Fruit fly (Drosophila melanogaster) whole organism, wandering third instar larva: ENCODE measurements around the gene CG11584.
A peak's percentile ranks its signal among the peaks of the same experiment; 100 is the strongest.

Source experiments
- CG32264 ChIP-seq: fragments of 200-800 bp; sonication (Bioruptor generic); optimal IDR thresholded peaks from 2 replicates; lab custom pipeline; 2016; ENCODE audit warnings: missing biosample characterization, missing genetic modification characterization
- CG9705 ChIP-seq: fragments of 200-800 bp; sonication (Bioruptor generic); optimal IDR thresholded peaks from 2 replicates; lab custom pipeline; 2018; ENCODE audit warnings: missing biosample characterization, mild to moderate bottlenecking, missing genetic modification characterization
- CrebA ChIP-seq: fragments of 200-800 bp; sonication (Bioruptor generic); optimal IDR thresholded peaks from 2 replicates; lab custom pipeline; 2016; ENCODE audit warnings: missing biosample characterization, mild to moderate bottlenecking, missing genetic modification characterization, borderline replicate concordance
- Dfd ChIP-seq: fragments of >200 bp; optimal IDR thresholded peaks from 2 replicates; lab custom pipeline; 2017; ENCODE audit warnings: missing biosample characterization, missing genetic modification characterization
- GATAd ChIP-seq: sonication (Bioruptor generic); optimal IDR thresholded peaks from 2 replicates; lab custom pipeline; 2016; ENCODE audit warnings: missing biosample characterization, missing genetic modification characterization
- HLH106 ChIP-seq: fragments of 200-800 bp; optimal IDR thresholded peaks from 3 replicates; lab custom pipeline; 2019; ENCODE audit warnings: missing biosample characterization, mild to moderate bottlenecking, missing genetic modification characterization, moderate library complexity
- Hnf4 ChIP-seq: fragments of 200-800 bp; sonication (Bioruptor generic); optimal IDR thresholded peaks from 2 replicates; lab custom pipeline; 2016; ENCODE audit warnings: missing biosample characterization, mild to moderate bottlenecking, missing genetic modification characterization
- Hr83 ChIP-seq: fragments of 200-300 bp; sonication (Bioruptor generic); optimal IDR thresholded peaks from 2 replicates; lab custom pipeline; 2016; ENCODE audit warnings: missing biosample characterization, mild to moderate bottlenecking, missing genetic modification characterization, moderate library complexity; ENCODE audit not compliant: poor library complexity, severe bottlenecking
- Jra ChIP-seq: sonication (Bioruptor generic); optimal IDR thresholded peaks from 2 replicates; lab custom pipeline; 2016; ENCODE audit warnings: missing biosample characterization, missing genetic modification characterization
- Mio ChIP-seq: sonication (Bioruptor generic); optimal IDR thresholded peaks from 2 replicates; lab custom pipeline; 2016; ENCODE audit warnings: missing biosample characterization, missing genetic modification characterization
- Myc ChIP-seq: fragments of >200 bp; optimal IDR thresholded peaks from 2 replicates; lab custom pipeline; 2017
- N ChIP-seq: fragments of >200 bp; optimal IDR thresholded peaks from 2 replicates; lab custom pipeline; 2018; ENCODE audit warnings: missing biosample characterization, missing external identifiers, missing genetic modification characterization
- OdsH ChIP-seq: fragments of 200-800 bp; sonication (Bioruptor generic); optimal IDR thresholded peaks from 2 replicates; lab custom pipeline; 2016; ENCODE audit warnings: missing biosample characterization, mild to moderate bottlenecking, missing genetic modification characterization
- Rel ChIP-seq, 2 experiments: fragments of 200-800 bp; sonication (Bioruptor generic) in 1 of 2; optimal IDR thresholded peaks; 2 replicates in 1 of 2; 3 replicates in 1 of 2; lab custom pipeline; 2016 to 2019; ENCODE audit warnings: mild to moderate bottlenecking in 2 of 2, missing biosample characterization in 2 of 2, missing genetic modification characterization in 2 of 2, moderate library complexity in 1 of 2
- Sp1 ChIP-seq: fragments of 200-800 bp; sonication (Bioruptor generic); optimal IDR thresholded peaks from 3 replicates; lab custom pipeline; 2019; ENCODE audit warnings: missing biosample characterization, mild to moderate bottlenecking, missing genetic modification characterization, moderate library complexity
- Vsx2 ChIP-seq: fragments of 200-300, 225-300 bp; sonication (Bioruptor generic); optimal IDR thresholded peaks from 2 replicates; lab custom pipeline; 2018; ENCODE audit warnings: missing biosample characterization, missing genetic modification characterization; ENCODE audit not compliant: partially characterized antibody
- br ChIP-seq: fragments of 200-800 bp; sonication (Bioruptor generic); optimal IDR thresholded peaks from 2 replicates; lab custom pipeline; 2016; ENCODE audit warnings: missing biosample characterization, missing genetic modification characterization
- brk ChIP-seq: fragments of 200-800 bp; sonication (Bioruptor generic); optimal IDR thresholded peaks from 2 replicates; lab custom pipeline; 2016; ENCODE audit warnings: missing biosample characterization, mild to moderate bottlenecking, missing genetic modification characterization
- dl ChIP-seq, 2 experiments: fragments of 175-275, 200-275 bp in 1 of 2; fragments of 200-275 bp in 1 of 2; sonication (Bioruptor generic); optimal IDR thresholded peaks; lab custom pipeline; 2018; ENCODE audit warnings: mild to moderate bottlenecking in 2 of 2, missing biosample characterization in 2 of 2, missing genetic modification characterization in 2 of 2, moderate library complexity in 2 of 2; ENCODE audit not compliant: partially characterized antibody in 2 of 2, insufficient read depth in 1 of 2
- dmrt93B ChIP-seq: fragments of 200-800 bp; sonication (Bioruptor generic); optimal IDR thresholded peaks from 2 replicates; lab custom pipeline; 2018; ENCODE audit warnings: missing biosample characterization, mild to moderate bottlenecking, missing genetic modification characterization
- dsf ChIP-seq: sonication (Bioruptor generic); optimal IDR thresholded peaks from 2 replicates; lab custom pipeline; 2016; ENCODE audit warnings: missing biosample characterization, missing genetic modification characterization, borderline replicate concordance
- ey ChIP-seq: fragments of 200-800 bp; sonication (Bioruptor generic); optimal IDR thresholded peaks from 2 replicates; lab custom pipeline; 2016; ENCODE audit warnings: missing biosample characterization, missing genetic modification characterization
- foxo ChIP-seq, 2 experiments: fragments of 200-800 bp; sonication (Bioruptor generic); optimal IDR thresholded peaks; 2 replicates in 1 of 2; 3 replicates in 1 of 2; lab custom pipeline; 2016 to 2017; ENCODE audit warnings: missing biosample characterization in 2 of 2, missing genetic modification characterization in 2 of 2
- fru ChIP-seq: fragments of 200-800 bp; sonication (Bioruptor generic); optimal IDR thresholded peaks from 3 replicates; lab custom pipeline; 2016; ENCODE audit warnings: missing biosample characterization, mild to moderate bottlenecking, missing genetic modification characterization
- h ChIP-seq: fragments of 200-800 bp; sonication (Bioruptor generic); optimal IDR thresholded peaks from 3 replicates; lab custom pipeline; 2016; ENCODE audit warnings: missing biosample characterization, mild to moderate bottlenecking, missing genetic modification characterization
- jim ChIP-seq: fragments of 175-275, 200-325 bp; sonication (Bioruptor generic); optimal IDR thresholded peaks from 2 replicates; lab custom pipeline; 2016; ENCODE audit warnings: missing biosample characterization, mild to moderate bottlenecking, missing genetic modification characterization
- lola ChIP-seq: fragments of >200 bp; optimal IDR thresholded peaks from 2 replicates; lab custom pipeline; 2017; ENCODE audit warnings: missing biosample characterization, missing genetic modification characterization
- psq ChIP-seq: fragments of 200-800 bp; sonication (Bioruptor generic); optimal IDR thresholded peaks from 3 replicates; lab custom pipeline; 2017; ENCODE audit warnings: missing biosample characterization, mild to moderate bottlenecking, missing genetic modification characterization, moderate library complexity
- rgr ChIP-seq: fragments of 200-800 bp; sonication (Bioruptor generic); optimal IDR thresholded peaks from 3 replicates; lab custom pipeline; 2016; ENCODE audit warnings: missing biosample characterization, mild to moderate bottlenecking, missing genetic modification characterization
- sage ChIP-seq: fragments of 200-800 bp; sonication (Bioruptor generic); optimal IDR thresholded peaks from 2 replicates; lab custom pipeline; 2016; ENCODE audit warnings: missing biosample characterization, mild to moderate bottlenecking, missing genetic modification characterization
- sv ChIP-seq: fragments of 200-800 bp; sonication (Bioruptor generic); optimal IDR thresholded peaks from 3 replicates; lab custom pipeline; 2016; ENCODE audit warnings: missing biosample characterization, missing genetic modification characterization
- tai ChIP-seq: sonication (Bioruptor generic); optimal IDR thresholded peaks from 2 replicates; lab custom pipeline; 2016; ENCODE audit warnings: missing biosample characterization, missing genetic modification characterization
- usp ChIP-seq: fragments of >200 bp; optimal IDR thresholded peaks from 2 replicates; lab custom pipeline; 2017; ENCODE audit warnings: missing biosample characterization, missing genetic modification characterization
- woc ChIP-seq: sonication (Bioruptor generic); optimal IDR thresholded peaks from 2 replicates; lab custom pipeline; 2016; ENCODE audit warnings: missing biosample characterization, mild to moderate bottlenecking, missing genetic modification characterization

CG11584 gene

DNA sequence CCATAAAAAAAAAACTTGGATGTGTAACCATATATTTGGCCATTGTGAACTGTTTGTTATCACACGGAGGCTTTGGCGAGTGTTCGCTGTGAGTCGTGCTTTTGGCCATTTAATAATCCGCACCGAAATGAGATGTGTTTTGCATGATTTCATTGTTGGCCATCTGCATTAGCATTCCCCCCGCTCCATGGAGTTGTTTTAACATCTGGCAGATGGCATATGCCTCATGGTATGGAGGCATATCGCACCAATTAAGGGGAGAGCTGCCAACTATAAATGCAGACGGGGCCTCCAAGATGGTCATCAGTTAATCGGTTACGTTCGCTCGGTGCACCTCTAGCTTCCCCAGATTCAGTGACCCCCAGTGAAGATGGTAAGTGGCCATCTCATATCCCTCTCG is at the start of gene CG11584:
CG11584 (plus strand) TSS at position 301 of the 400 bp plus-strand sequence.
- TF ChIP-seq Myc (lab: Kevin White, UChicago): no peak
- no peak for TF ChIP-seq Mio (GFP tag; lab: Kevin White, UChicago)
- TF ChIP-seq Sp1 (GFP tag; lab: Kevin White, UChicago): no peak
- TF ChIP-seq foxo (GFP tag; optimal IDR thresholded peaks at IDR 0.05; lab: Kevin White, UChicago): no peak
- no peak for TF ChIP-seq HLH106
- TF ChIP-seq rgr (GFP tag; lab: Kevin White, UChicago): no peak
- TF ChIP-seq CrebA (GFP tag; lab: Kevin White, UChicago): no peak
- TF ChIP-seq fru: no peak
- TF ChIP-seq Rel (GFP tag; optimal IDR thresholded peaks at IDR 0.05; lab: Kevin White, UChicago): no peak
- no peak for TF ChIP-seq Rel (tag; optimal IDR thresholded peaks at IDR 0.05; lab: Kevin White, UChicago)
- no peak for TF ChIP-seq Hnf4 (GFP tag; lab: Kevin White, UChicago)
- TF ChIP-seq Dfd (GFP tag; lab: Kevin White, UChicago): no peak
- TF ChIP-seq sv (GFP tag; lab: Kevin White, UChicago): no peak
- no peak for TF ChIP-seq Jra (GFP tag; lab: Kevin White, UChicago)
- no peak for TF ChIP-seq Hr83 (GFP tag; lab: Kevin White, UChicago)
- no peak for TF ChIP-seq CG32264 (GFP tag; lab: Kevin White, UChicago)

DNA sequence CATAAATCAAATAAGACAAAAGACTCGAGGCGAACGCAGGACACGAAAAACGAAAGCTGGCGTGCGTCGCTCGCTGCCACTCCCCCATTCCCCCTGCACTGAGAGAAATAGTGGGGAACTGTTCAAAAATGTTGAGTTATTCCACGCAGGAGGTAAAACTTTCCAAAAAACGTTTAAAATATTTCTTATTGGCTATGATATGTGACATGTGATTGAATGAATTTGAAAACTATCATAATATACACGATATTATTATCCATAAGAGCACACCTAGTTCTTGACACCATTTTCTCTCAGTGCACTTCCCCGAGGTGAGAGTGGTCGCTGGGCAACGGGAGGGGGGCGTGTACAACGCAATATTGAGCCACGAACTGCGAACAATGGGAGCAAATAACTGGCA is 46.9 kb upstream of the CG11584 start:
- TF ChIP-seq CrebA (GFP tag; lab: Kevin White, UChicago): no peak
- TF ChIP-seq foxo (GFP tag; optimal IDR thresholded peaks at IDR 0.05; lab: Kevin White, UChicago): peak in 1 of 2 experiments; percentile 59
- TF ChIP-seq brk: no peak
- TF ChIP-seq Hnf4 (GFP tag; lab: Kevin White, UChicago): peak; percentile 12
- no peak for TF ChIP-seq Vsx2
- peak; percentile 34 for TF ChIP-seq Sp1 (GFP tag; lab: Kevin White, UChicago)
- no peak for TF ChIP-seq N (GFP tag; lab: Kevin White, UChicago)
- peak; percentile 52 for TF ChIP-seq woc
- peak; percentile 58 for TF ChIP-seq br
- TF ChIP-seq dl (GFP tag; optimal IDR thresholded peaks at IDR 0.05; lab: Kevin White, UChicago; ENCODE audit: insufficient read depth in 1 of 2, partially characterized antibody in 2 of 2): no peak
- peak; percentile 39 for TF ChIP-seq psq (GFP tag; lab: Kevin White, UChicago)
- peak; percentile 58 for TF ChIP-seq ey (GFP tag; lab: Kevin White, UChicago)
- peak; percentile 52 for TF ChIP-seq HLH106
- TF ChIP-seq Mio (GFP tag; lab: Kevin White, UChicago): no peak
- peak; percentile 52 for TF ChIP-seq fru
- TF ChIP-seq h: peak; percentile 69
- no peak for TF ChIP-seq jim (GFP tag; lab: Kevin White, UChicago)
- TF ChIP-seq GATAd: no peak
- TF ChIP-seq Rel (GFP tag; optimal IDR thresholded peaks at IDR 0.05; lab: Kevin White, UChicago): no peak
- TF ChIP-seq Rel (tag; optimal IDR thresholded peaks at IDR 0.05; lab: Kevin White, UChicago): no peak
- no peak for TF ChIP-seq Myc (lab: Kevin White, UChicago)
- TF ChIP-seq OdsH (GFP tag; lab: Kevin White, UChicago): peak; percentile 39
- TF ChIP-seq tai (GFP tag; lab: Kevin White, UChicago): no peak
- no peak for TF ChIP-seq Dfd (GFP tag; lab: Kevin White, UChicago)
- TF ChIP-seq rgr (GFP tag; lab: Kevin White, UChicago): peak; percentile 30
- TF ChIP-seq sage: no peak
- peak; percentile 34 for TF ChIP-seq dmrt93B (GFP tag; lab: Kevin White, UChicago)
- no peak for TF ChIP-seq CG32264 (GFP tag; lab: Kevin White, UChicago)
- TF ChIP-seq, all 38 proteins: peak for 13

DNA sequence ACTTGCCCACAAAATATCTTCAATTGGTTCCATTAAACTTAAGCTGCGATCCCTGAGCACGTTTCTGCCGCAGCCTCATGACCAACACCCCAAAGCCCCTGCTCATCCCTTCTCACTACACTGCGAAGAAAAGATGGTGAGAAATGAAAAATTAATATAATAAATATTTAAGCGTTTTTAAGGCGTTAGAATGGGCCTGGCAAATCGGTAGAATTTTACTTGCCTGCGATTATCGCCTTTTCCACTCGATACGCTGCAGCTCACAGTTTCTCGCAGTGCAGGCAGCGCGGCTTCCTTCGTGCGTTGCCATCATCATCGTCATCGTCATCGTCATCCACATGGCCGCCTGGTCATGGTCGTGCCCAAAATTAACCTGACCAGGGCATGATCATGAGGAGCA is 32.7 kb upstream of the CG11584 start:
- TF ChIP-seq Sp1 (GFP tag; lab: Kevin White, UChicago) (no peak), brk (no peak), Dfd (GFP tag; lab: Kevin White, UChicago) (no peak), lola (GFP tag; lab: Kevin White, UChicago) (no peak), HLH106 (no peak), foxo (GFP tag; optimal IDR thresholded peaks at IDR 0.05; lab: Kevin White, UChicago) (no peak), dsf (GFP tag; lab: Kevin White, UChicago) (no peak), woc (no peak), ey (GFP tag; lab: Kevin White, UChicago) (no peak), psq (GFP tag; lab: Kevin White, UChicago) (no peak), Hr83 (GFP tag; lab: Kevin White, UChicago) (no peak), Hnf4 (GFP tag; lab: Kevin White, UChicago) (no peak), dmrt93B (GFP tag; lab: Kevin White, UChicago) (no peak), h (no peak), usp (GFP tag; lab: Kevin White, UChicago) (no peak), CG9705 (GFP tag; lab: Kevin White, UChicago) (no peak)
